Worm (Caenorhabditis elegans): ENCODE measurements around the gene vps-35.

DNA sequence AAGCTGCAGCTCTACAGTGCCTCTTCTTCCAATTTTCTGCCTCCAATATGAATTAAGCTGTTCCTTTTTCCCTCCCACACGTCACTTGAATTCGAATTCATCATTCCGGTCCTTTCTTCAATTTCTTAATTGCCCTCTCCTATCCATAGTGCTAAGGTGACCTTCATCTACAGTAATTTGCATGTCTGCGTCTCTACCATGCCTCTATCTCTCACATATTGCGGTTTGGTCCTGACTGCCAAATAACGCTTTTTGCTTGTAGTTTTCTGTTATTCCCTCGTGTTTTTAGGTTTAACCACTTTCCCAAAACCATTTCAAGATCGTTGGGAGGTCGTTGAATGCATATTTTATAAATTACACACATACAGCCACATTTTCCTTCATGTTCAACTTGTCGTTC is 26.9 kb upstream of the vps-35 start:
- no peak for TF ChIP-seq mdl-1 (tag; optimal IDR thresholded peaks at IDR 0.05)
- TF ChIP-seq fkh-10 (GFP tag; optimal IDR thresholded peaks at IDR 0.05) = no peak
- TF ChIP-seq unc-62 (GFP tag; optimal IDR thresholded peaks at IDR 0.05) = no peak

Data from whole organism, L3 larva.